Worm (Caenorhabditis elegans): ENCODE measurements around the gene sws-1.

ce11 chrV:19000542-19000941 is 19.3 kb upstream of the sws-1 start:
- TF ChIP-seq sptf-1 (tag; optimal IDR thresholded peaks at IDR 0.05), result no peak
- no peak for TF ChIP-seq elt-1 (tag; optimal IDR thresholded peaks at IDR 0.05; ENCODE audit: borderline replicate concordance, insufficient read depth)
- TF ChIP-seq snpc-4 (tag; optimal IDR thresholded peaks at IDR 0.05), result no peak
- TF ChIP-seq sem-2 (GFP tag; optimal IDR thresholded peaks at IDR 0.05), result no peak
- TF ChIP-seq lsy-2 (tag; optimal IDR thresholded peaks at IDR 0.05), result no peak
- no peak for TF ChIP-seq nhr-12 (tag; optimal IDR thresholded peaks at IDR 0.05)
